Worm (Caenorhabditis elegans) whole organism, L3 larva: ENCODE data around the gene wrt-1.

Experiments
- R02D3.7 ChIP-seq: fragments of 150-350 bp; optimal IDR thresholded peaks from 2 replicates; lab custom pipeline; 2014; ENCODE audit warnings: missing biosample characterization, missing genetic modification characterization
- ZK546.5 ChIP-seq: sonication (generic microtip); optimal IDR thresholded peaks from 2 replicates; lab custom pipeline; 2017; ENCODE audit warnings: missing biosample characterization, missing genetic modification characterization
- ama-1 ChIP-seq: fragments of 150-350 bp; optimal IDR thresholded peaks from 2 replicates; lab custom pipeline; 2018
- ceh-9 ChIP-seq: sonication (generic microtip); optimal IDR thresholded peaks from 2 replicates; lab custom pipeline; 2018; ENCODE audit warnings: missing biosample characterization, missing genetic modification characterization
- fkh-10 ChIP-seq: sonication (generic microtip); optimal IDR thresholded peaks from 2 replicates; lab custom pipeline; 2017; ENCODE audit warnings: missing biosample characterization, missing genetic modification reagents, missing genetic modification characterization
- jun-1 ChIP-seq: fragments of 150-350 bp; optimal IDR thresholded peaks from 2 replicates; lab custom pipeline; 2014; ENCODE audit warnings: missing biosample characterization, missing genetic modification reagents, missing genetic modification characterization
- lin-39 ChIP-seq: fragments of 150-350 bp; optimal IDR thresholded peaks from 2 replicates; lab custom pipeline; 2018; ENCODE audit warnings: missing biosample characterization, missing genetic modification reagents, missing genetic modification characterization
- mdl-1 ChIP-seq: fragments of 150-350 bp; optimal IDR thresholded peaks from 2 replicates; lab custom pipeline; 2014; ENCODE audit warnings: missing biosample characterization, missing genetic modification characterization
- nhr-11 ChIP-seq: fragments of 150-350 bp; optimal IDR thresholded peaks from 2 replicates; lab custom pipeline; 2014; ENCODE audit warnings: missing biosample characterization, missing genetic modification characterization
- nhr-237 ChIP-seq: fragments of 150-350 bp; optimal IDR thresholded peaks from 2 replicates; lab custom pipeline; 2014; ENCODE audit warnings: missing biosample characterization, missing genetic modification characterization
- unc-39 ChIP-seq: sonication (generic microtip); optimal IDR thresholded peaks from 4 replicates; lab custom pipeline; 2017; ENCODE audit warnings: missing biosample characterization, missing genetic modification characterization
- unc-62 ChIP-seq: fragments of 150-350 bp; sonication (generic microtip); optimal IDR thresholded peaks from 4 replicates; lab custom pipeline; 2014; ENCODE audit warnings: missing biosample characterization, missing genetic modification reagents, missing genetic modification characterization
- zag-1 ChIP-seq: fragments of 150-350 bp; optimal IDR thresholded peaks from 2 replicates; lab custom pipeline; 2014; ENCODE audit warnings: missing biosample characterization, missing genetic modification characterization
- ztf-11 ChIP-seq: fragments of 150-350 bp; optimal IDR thresholded peaks from 2 replicates; lab custom pipeline; 2014; ENCODE audit warnings: missing biosample characterization, missing genetic modification characterization

DNA sequence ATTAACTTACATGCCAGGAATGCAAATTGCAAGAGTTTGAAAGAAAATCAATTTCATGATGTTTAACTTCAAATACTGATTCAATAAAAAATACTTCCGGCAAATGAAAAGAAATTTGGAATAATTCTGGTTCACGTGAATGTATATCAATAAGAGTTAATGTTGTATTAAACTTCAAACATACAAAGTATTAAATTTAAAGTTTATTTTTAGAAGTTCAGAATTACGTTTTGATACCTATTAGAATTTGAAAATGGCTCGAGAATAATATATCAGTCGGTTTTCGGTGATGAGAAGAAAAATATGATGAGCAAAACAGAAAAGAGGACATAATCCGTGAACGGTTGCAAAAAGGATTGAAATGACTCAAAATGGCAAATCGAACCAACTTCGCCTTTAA lies 41.2 kb upstream of the wrt-1 start, which contains the start of gene D1022.9:
- no peak for TF ChIP-seq ceh-9 (tag; lab: Kevin White, UChicago)
- no peak for TF ChIP-seq lin-39 (tag; lab: Kevin White, UChicago)
- no peak for TF ChIP-seq unc-39
- TF ChIP-seq nhr-237 (tag; lab: Kevin White, UChicago) = no peak
- no peak for TF ChIP-seq jun-1
- TF ChIP-seq zag-1 (tag; lab: Kevin White, UChicago) = no peak
- TF ChIP-seq ZK546.5 = no peak
- no peak for TF ChIP-seq nhr-11 (tag; lab: Kevin White, UChicago)
- TF ChIP-seq ama-1 (lab: Kevin White, UChicago) = no peak
- no peak for TF ChIP-seq fkh-10 (GFP tag; lab: Kevin White, UChicago)
- no peak for TF ChIP-seq unc-62 (GFP tag; lab: Kevin White, UChicago)
- no peak for TF ChIP-seq ztf-11 (tag; lab: Kevin White, UChicago)
- no peak for TF ChIP-seq R02D3.7 (tag; lab: Kevin White, UChicago)
- TF ChIP-seq mdl-1 (tag; lab: Kevin White, UChicago) = no peak
